Fruit fly (Drosophila melanogaster): ENCODE measurements around the gene hay.
A peak's percentile ranks its signal among the peaks of the same experiment; 100 is the strongest.

Gene hay

DNA sequence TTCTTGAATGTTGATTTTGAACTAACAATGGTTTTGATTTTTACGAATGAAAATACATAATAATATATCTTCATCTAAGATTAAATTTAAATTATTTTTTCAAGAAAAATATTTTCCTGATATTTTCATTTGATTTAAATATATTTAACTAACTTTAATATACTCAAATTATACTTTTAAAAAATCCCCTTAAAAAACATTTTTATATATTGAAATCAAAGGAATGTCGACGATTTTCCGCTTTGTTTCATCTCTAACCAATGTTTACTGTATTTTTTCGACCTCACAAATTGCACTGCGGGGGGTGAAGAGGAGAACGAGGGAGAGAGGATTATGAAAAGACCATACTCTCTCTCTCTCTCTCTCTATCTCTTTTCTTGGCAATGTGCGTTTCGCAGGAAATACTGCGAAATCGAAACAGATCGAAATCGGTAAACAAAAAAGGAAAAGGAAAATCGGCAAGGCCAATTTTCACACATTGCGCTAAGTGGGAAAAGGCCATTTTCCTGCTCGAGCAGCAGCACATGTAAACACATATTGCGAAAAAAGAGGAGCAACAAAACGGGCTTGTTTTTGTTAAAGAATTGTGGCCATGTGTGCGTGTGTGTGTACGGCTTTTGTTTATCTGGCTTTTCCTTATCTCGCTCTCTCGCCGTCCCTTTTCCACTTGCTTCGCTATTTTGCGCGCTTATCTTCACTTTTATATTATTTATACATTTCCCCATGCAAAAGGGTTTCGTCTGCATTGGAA is 29.3 kb downstream of the hay start:
- peak; percentile 61 for TF ChIP-seq CG2712 (tag; optimal IDR thresholded peaks at IDR 0.05)
- TF ChIP-seq row (GFP tag; IDR thresholded peaks at IDR 0.05), result peak; percentile 32; the same call in 1 of the 3 replicates
- no peak for TF ChIP-seq ssp (GFP tag; IDR thresholded peaks at IDR 0.05)
- TF ChIP-seq CG18599 (GFP tag; optimal IDR thresholded peaks at IDR 0.05), result peak; percentile 23
- peak; percentile 31 for TF ChIP-seq CG14710 (tag; optimal IDR thresholded peaks at IDR 0.05)
- TF ChIP-seq grau (tag; optimal IDR thresholded peaks at IDR 0.05), result peak; percentile 92
- peak; percentile 38 for TF ChIP-seq dmrt11E (tag; optimal IDR thresholded peaks at IDR 0.05)
- peak; percentile 7 for TF ChIP-seq Oli (tag; optimal IDR thresholded peaks at IDR 0.05)
- peak; percentile 37 for TF ChIP-seq gsb-n (tag; optimal IDR thresholded peaks at IDR 0.05)
- no peak for TF ChIP-seq CG7556 (GFP tag; optimal IDR thresholded peaks at IDR 0.05)
- TF ChIP-seq CG15601 (tag; optimal IDR thresholded peaks at IDR 0.05), result peak; percentile 25
- no peak for TF ChIP-seq danr (GFP tag; IDR thresholded peaks at IDR 0.05)
- no peak for TF ChIP-seq prd (optimal IDR thresholded peaks at IDR 0.05)
- TF ChIP-seq prd (GFP tag; IDR thresholded peaks at IDR 0.05), result 0 out of 3 replicates have a peak, but pooled peaks have one; percentile 21
- TF ChIP-seq crol (GFP tag; IDR thresholded peaks at IDR 0.05), result peak; percentile 87
- peak; percentile 10 for TF ChIP-seq CG17829 (tag; optimal IDR thresholded peaks at IDR 0.05)
- TF ChIP-seq Pdp1 (GFP tag; optimal IDR thresholded peaks at IDR 0.05), result no peak
- TF ChIP-seq trh (GFP tag; optimal IDR thresholded peaks at IDR 0.05), result no peak
- no peak for TF ChIP-seq ham (GFP tag; IDR thresholded peaks at IDR 0.05)
- peak in 1 of 2 experiments; percentile 15 for TF ChIP-seq tll (GFP tag; optimal IDR thresholded peaks at IDR 0.05)
- TF ChIP-seq twi (tag; optimal IDR thresholded peaks at IDR 0.05), result peak; percentile 64
- TF ChIP-seq dmrt99B (tag; optimal IDR thresholded peaks at IDR 0.05), result peak; percentile 18
- TF ChIP-seq CG13123 (GFP tag; optimal IDR thresholded peaks at IDR 0.05), result no peak
- TF ChIP-seq CG1832 (GFP tag; optimal IDR thresholded peaks at IDR 0.05), result peak; percentile 51
- TF ChIP-seq cg (GFP tag; optimal IDR thresholded peaks at IDR 0.05), result peak; percentile 62
- peak; percentile 52 for TF ChIP-seq CG18262 (tag; optimal IDR thresholded peaks at IDR 0.05)
- no peak for TF ChIP-seq Ets97D (GFP tag; optimal IDR thresholded peaks at IDR 0.05)
- peak; percentile 24 for TF ChIP-seq D19A (tag; optimal IDR thresholded peaks at IDR 0.05)
- 0 out of 3 replicates have a peak, but pooled peaks have one; percentile 26 for TF ChIP-seq CG17361 (GFP tag; IDR thresholded peaks at IDR 0.05)
- TF ChIP-seq sens (GFP tag), result peak; percentile 31
- TF ChIP-seq Hr51 (GFP tag; optimal IDR thresholded peaks at IDR 0.05), result peak in 1 of 2 experiments; percentile 40
- TF ChIP-seq Xrp1 (GFP tag; IDR thresholded peaks at IDR 0.05), result peak; percentile 39; the same call in 1 of the 2 replicates
- peak in 1 of 2 experiments; percentile 4 for TF ChIP-seq bsh (GFP tag; optimal IDR thresholded peaks at IDR 0.05)
- peak; percentile 25 for TF ChIP-seq Sox102F (GFP tag; optimal IDR thresholded peaks at IDR 0.05)
- TF ChIP-seq kah (GFP tag; optimal IDR thresholded peaks at IDR 0.05), result no peak
- no peak for TF ChIP-seq CG8290 (GFP tag; optimal IDR thresholded peaks at IDR 0.05)
- peak in 1 of 2 experiments; percentile 4 for TF ChIP-seq CG8290 (tag; optimal IDR thresholded peaks at IDR 0.05)
- no peak for TF ChIP-seq HLH54F (GFP tag; optimal IDR thresholded peaks at IDR 0.05)
- TF ChIP-seq CG11504 (tag; optimal IDR thresholded peaks at IDR 0.05), result peak; percentile 43
- TF ChIP-seq Stat92E (GFP tag; optimal IDR thresholded peaks at IDR 0.05), result peak in 1 of 3 experiments; percentile 77
- TF ChIP-seq CG2678 (tag; optimal IDR thresholded peaks at IDR 0.05), result peak; percentile 30
- TF ChIP-seq ci (GFP tag; IDR thresholded peaks at IDR 0.05), result peak; percentile 27; the same call in 1 of the 3 replicates
- TF ChIP-seq kni (GFP tag; optimal IDR thresholded peaks at IDR 0.05), result peak; percentile 17
- no peak for TF ChIP-seq CG12155 (GFP tag; optimal IDR thresholded peaks at IDR 0.05)
- peak; percentile 38 for TF ChIP-seq zen (tag; optimal IDR thresholded peaks at IDR 0.05)
- TF ChIP-seq gfzf (GFP tag; optimal IDR thresholded peaks at IDR 0.05), result no peak
- peak; percentile 1 for TF ChIP-seq PHDP (tag; optimal IDR thresholded peaks at IDR 0.05)
- peak; percentile 57 for TF ChIP-seq Med (GFP tag)
